Worm (Caenorhabditis elegans) whole organism, L2 larva: ENCODE data around the gene srg-30.

Experiments used
- C34F6.9 ChIP-seq: fragments of 150-350 bp; optimal IDR thresholded peaks from 2 replicates; lab custom pipeline; 2014; ENCODE audit warnings: missing biosample characterization, missing genetic modification characterization
- blmp-1 ChIP-seq: sonication (generic microtip); optimal IDR thresholded peaks from 2 replicates; lab custom pipeline; 2017; ENCODE audit warnings: missing genetic modification characterization, mild to moderate bottlenecking, missing compliant biosample characterization, antibody characterized with exemption, moderate library complexity; ENCODE audit not compliant: insufficient read depth
- ceh-16 ChIP-seq: fragments of 150-350 bp; optimal IDR thresholded peaks from 2 replicates; lab custom pipeline; 2014; ENCODE audit warnings: missing biosample characterization, missing genetic modification characterization
- dmd-4 ChIP-seq: sonication (generic microtip); optimal IDR thresholded peaks from 2 replicates; lab custom pipeline; 2017; ENCODE audit warnings: missing biosample characterization, missing genetic modification characterization
- elt-3 ChIP-seq: sonication (generic microtip); optimal IDR thresholded peaks from 2 replicates; lab custom pipeline; 2017; ENCODE audit warnings: missing biosample characterization, missing genetic modification characterization
- lsy-2 ChIP-seq, 2 experiments: fragments of 150-350 bp in 1 of 2; sonication (generic microtip) in 1 of 2; optimal IDR thresholded peaks; 2 replicates each; lab custom pipeline; 2014 to 2017; ENCODE audit warnings: missing biosample characterization in 2 of 2, missing genetic modification characterization in 2 of 2
- nhr-10 ChIP-seq: sonication (generic microtip); optimal IDR thresholded peaks from 2 replicates; lab custom pipeline; 2017; ENCODE audit warnings: missing biosample characterization, missing genetic modification characterization
- nhr-11 ChIP-seq: fragments of 150-350 bp; optimal IDR thresholded peaks from 2 replicates; lab custom pipeline; 2014; ENCODE audit warnings: missing biosample characterization, missing genetic modification characterization
- nhr-6 ChIP-seq: fragments of 150-350 bp; optimal IDR thresholded peaks from 2 replicates; lab custom pipeline; 2014; ENCODE audit warnings: missing biosample characterization, missing genetic modification characterization
- sem-4 ChIP-seq: fragments of 150-350 bp; optimal IDR thresholded peaks from 2 replicates; lab custom pipeline; 2014; ENCODE audit warnings: missing biosample characterization, missing genetic modification reagents, missing genetic modification characterization
- sma-3 ChIP-seq: sonication (generic microtip); optimal IDR thresholded peaks from 2 replicates; lab custom pipeline; 2016; ENCODE audit warnings: missing genetic modification reagents, missing genetic modification characterization, missing compliant biosample characterization
- sma-9 ChIP-seq, 2 experiments: fragments of 150-350 bp in 1 of 2; sonication (generic microtip) in 1 of 2; optimal IDR thresholded peaks; 2 replicates each; lab custom pipeline; 2014 to 2016; ENCODE audit warnings: missing genetic modification characterization in 2 of 2, mild to moderate bottlenecking in 1 of 2, missing biosample characterization in 1 of 2, missing compliant biosample characterization in 1 of 2, missing genetic modification reagents in 1 of 2, moderate library complexity in 1 of 2
- snpc-4 ChIP-seq: fragments of 150-350 bp; optimal IDR thresholded peaks from 2 replicates; lab custom pipeline; 2014; ENCODE audit warnings: missing biosample characterization, missing genetic modification characterization
- zag-1 ChIP-seq: fragments of 150-350 bp; optimal IDR thresholded peaks from 2 replicates; lab custom pipeline; 2014; ENCODE audit warnings: missing biosample characterization, missing genetic modification characterization
- ztf-1 ChIP-seq: fragments of 200-800 bp; sonication (Bioruptor generic); conservative IDR thresholded peaks from 2 replicates; pipeline ENCODE4 v1.3.6; 2022; ENCODE audit warnings: missing genetic modification characterization, missing compliant biosample characterization
- ztf-11 ChIP-seq: sonication (generic microtip); optimal IDR thresholded peaks from 2 replicates; lab custom pipeline; 2017; ENCODE audit warnings: missing biosample characterization, missing genetic modification characterization
- ztf-4 ChIP-seq: fragments of 150-350 bp; optimal IDR thresholded peaks from 2 replicates; lab custom pipeline; 2014; ENCODE audit warnings: missing biosample characterization, missing genetic modification characterization

Gene srg-30

DNA sequence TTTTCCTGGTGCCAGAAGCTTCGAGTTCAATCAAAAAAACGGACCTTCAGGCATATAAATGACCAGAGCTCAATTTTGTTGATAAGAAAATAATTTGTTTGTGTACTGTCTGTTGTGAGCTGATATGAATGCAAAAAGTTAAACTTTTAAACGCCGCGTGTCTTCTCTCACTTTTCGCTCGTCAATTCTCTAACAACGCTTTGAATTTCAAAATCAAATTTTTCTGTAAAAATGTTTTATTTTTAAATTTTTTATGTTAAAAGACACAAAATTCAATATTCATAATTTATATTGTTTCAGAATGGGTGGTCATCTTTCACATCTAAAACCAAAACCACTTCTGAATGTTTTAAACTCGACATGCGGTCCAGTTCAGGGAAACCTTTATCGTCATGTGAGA is 44.2 kb downstream of the srg-30 start, which contains the start of gene cest-31:
TSS of gene cest-31 (plus strand) at position 301 of the 400 bp plus-strand sequence.
- TF ChIP-seq elt-3 (no peak), ztf-11 (tag; lab: Kevin White, UChicago) (no peak), snpc-4 (no peak), ztf-4 (tag; lab: Kevin White, UChicago) (no peak), zag-1 (no peak), C34F6.9 (tag; lab: Kevin White, UChicago) (no peak), nhr-10 (tag; lab: Kevin White, UChicago) (no peak), nhr-11 (tag; lab: Kevin White, UChicago) (no peak), dmd-4 (tag; lab: Kevin White, UChicago) (no peak)

DNA sequence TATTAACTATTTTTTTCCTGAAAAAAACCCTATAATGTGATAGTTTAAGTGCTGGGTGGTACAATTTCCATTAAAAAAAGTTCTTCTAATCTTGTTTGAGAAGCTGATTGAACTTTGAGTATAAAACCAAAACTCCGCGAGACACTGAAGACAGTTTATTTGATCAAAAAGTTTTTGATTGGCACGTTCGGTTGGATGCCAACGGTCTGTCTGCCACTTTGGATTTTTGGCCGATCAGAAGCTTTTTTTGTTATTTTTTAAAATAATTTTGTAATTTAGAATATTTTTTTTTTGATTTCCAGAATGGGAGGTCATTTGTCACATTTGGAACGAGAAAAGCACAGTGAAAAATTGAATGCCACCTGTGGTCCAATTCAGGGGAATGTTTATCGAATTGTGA is 48.6 kb downstream of the srg-30 start, which contains the start of gene cest-28:
TSS of gene cest-28 (plus strand) at position 301 of the 400 bp plus-strand sequence.
- TF ChIP-seq sma-3 (GFP tag; lab: Kevin White, UChicago) (no peak), ceh-16 (tag; lab: Kevin White, UChicago) (no peak), nhr-6 (tag; lab: Kevin White, UChicago) (no peak), lsy-2 (tag; optimal IDR thresholded peaks at IDR 0.05; lab: Kevin White, UChicago) (no peak), sem-4 (tag; lab: Kevin White, UChicago) (no peak), ztf-1 (GFP tag; lab: Robert Waterston, UW) (no peak)

DNA sequence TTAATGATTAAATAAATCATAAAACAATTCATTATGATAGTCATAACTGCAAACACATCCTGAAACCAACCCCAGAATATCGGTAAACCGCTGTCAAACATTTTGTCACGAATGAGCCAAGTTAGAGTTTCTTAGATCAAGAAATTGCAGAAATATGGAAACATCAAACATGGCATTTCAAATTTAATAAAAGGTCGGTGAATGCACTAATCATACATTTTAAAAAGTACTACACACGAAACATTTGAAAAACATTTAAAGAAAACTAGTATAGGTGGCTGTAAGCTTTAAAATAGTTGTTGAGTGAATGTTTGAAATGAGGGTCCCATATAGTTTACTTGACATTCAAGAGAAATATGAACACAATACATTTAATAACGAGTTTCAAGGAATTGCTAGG is 49.4 kb downstream of the srg-30 start, which contains the start of gene str-180:
TSS of gene str-180 (minus strand) at position 101 of the 400 bp plus-strand sequence.
- TF ChIP-seq ztf-1 (GFP tag; lab: Robert Waterston, UW) = no peak
- TF ChIP-seq sma-9 (GFP tag; optimal IDR thresholded peaks at IDR 0.05; lab: Kevin White, UChicago) = no peak
- TF ChIP-seq sma-9 (tag; optimal IDR thresholded peaks at IDR 0.05; lab: Kevin White, UChicago) = no peak
- TF ChIP-seq blmp-1 (tag; lab: Kevin White, UChicago) = no peak
